Fruit fly (Drosophila melanogaster) whole organism, embryonic: ENCODE results near the gene TwdlX.

Experiments
- CG10543 ChIP-seq: fragments of 200-800 bp; sonication (Bioruptor generic); optimal IDR thresholded peaks from 3 replicates; lab custom pipeline; 2017; ENCODE audit warnings: missing biosample characterization, mild to moderate bottlenecking, missing genetic modification characterization, moderate library complexity
- CG11085 ChIP-seq: fragments of 200-800 bp; sonication (Bioruptor generic); IDR thresholded peaks from 2 replicates; pipeline ENCODE4 v1.3.6; 2022; ENCODE audit warnings: missing biosample characterization, missing genetic modification characterization
- CG12299 ChIP-seq: fragments of 200-800 bp; sonication (Bioruptor generic); optimal IDR thresholded peaks from 2 replicates; lab custom pipeline; 2018; ENCODE audit warnings: missing biosample characterization, mild to moderate bottlenecking, missing genetic modification characterization
- CG14860 ChIP-seq: fragments of 200-800 bp; sonication (Bioruptor generic); IDR thresholded peaks from 3 replicates; pipeline ENCODE4 v1.3.6; 2022; ENCODE audit warnings: missing biosample characterization, missing genetic modification characterization; ENCODE audit not compliant: partially characterized antibody
- CG15696 ChIP-seq: fragments of 200-800 bp; sonication (Bioruptor generic); optimal IDR thresholded peaks from 2 replicates; lab custom pipeline; 2019; ENCODE audit warnings: missing biosample characterization, mild to moderate bottlenecking, missing genetic modification characterization, moderate library complexity
- CG1832 ChIP-seq: fragments of 200-800 bp; sonication (Bioruptor generic); optimal IDR thresholded peaks from 2 replicates; lab custom pipeline; 2017; ENCODE audit warnings: missing biosample characterization, mild to moderate bottlenecking, missing genetic modification characterization, inconsistent platforms
- CG18476 ChIP-seq: fragments of 200-800 bp; sonication (Bioruptor generic); optimal IDR thresholded peaks from 2 replicates; lab custom pipeline; 2016; ENCODE audit warnings: missing biosample characterization, mild to moderate bottlenecking, missing genetic modification characterization
- CG2129 ChIP-seq: fragments of 200-800 bp; sonication (Bioruptor generic); IDR thresholded peaks from 2 replicates; pipeline ENCODE4 v1.3.6; 2022; ENCODE audit warnings: missing biosample characterization, missing genetic modification characterization; ENCODE audit not compliant: partially characterized antibody
- CG2875 ChIP-seq: fragments of 200-800 bp; sonication (Bioruptor generic); optimal IDR thresholded peaks from 2 replicates; lab custom pipeline; 2017; ENCODE audit warnings: missing biosample characterization, mild to moderate bottlenecking, missing genetic modification characterization, missing genetic modification reagents
- CG32767 ChIP-seq: fragments of 200-800 bp; sonication (Bioruptor generic); IDR thresholded peaks from 2 replicates; pipeline ENCODE4 v1.3.6; 2022; ENCODE audit warnings: missing biosample characterization, missing genetic modification characterization
- CG3726 ChIP-seq: fragments of 200-800 bp; sonication (Bioruptor generic); IDR thresholded peaks from 3 replicates; pipeline ENCODE4, ENCODE4 v1.3.6; 2022; ENCODE audit warnings: missing biosample characterization, missing genetic modification characterization
- CG6175 ChIP-seq: fragments of 200-800 bp; sonication (Bioruptor generic); IDR thresholded peaks from 3 replicates; pipeline ENCODE4 v1.3.6; 2022; ENCODE audit warnings: missing biosample characterization, missing genetic modification characterization
- CG6813 ChIP-seq: fragments of 200-800 bp; sonication (Bioruptor generic); optimal IDR thresholded peaks from 2 replicates; lab custom pipeline; 2017; ENCODE audit warnings: missing biosample characterization, missing genetic modification characterization, mild to moderate bottlenecking, moderate library complexity, missing genetic modification reagents
- CG7745 ChIP-seq: fragments of 200-800 bp; sonication (Bioruptor generic); optimal IDR thresholded peaks from 2 replicates; lab custom pipeline; 2018; ENCODE audit warnings: missing biosample characterization, mild to moderate bottlenecking, missing genetic modification characterization, moderate library complexity
- CG9437 ChIP-seq: fragments of 200-800 bp; sonication (Bioruptor generic); optimal IDR thresholded peaks from 2 replicates; lab custom pipeline; 2018; ENCODE audit warnings: missing biosample characterization, mild to moderate bottlenecking, missing genetic modification characterization
- Dp ChIP-seq: fragments of 200-800 bp; sonication (Bioruptor generic); optimal IDR thresholded peaks from 2 replicates; lab custom pipeline; 2018; ENCODE audit warnings: missing biosample characterization, mild to moderate bottlenecking, missing genetic modification characterization, moderate library complexity
- GATAe ChIP-seq: fragments of 200-800 bp; sonication (Bioruptor generic); conservative IDR thresholded peaks from 2 replicates; pipeline ENCODE4 v1.3.6; 2022; ENCODE audit warnings: missing biosample characterization, missing genetic modification characterization
- Hr78 ChIP-seq, 2 experiments: fragments of 200-800 bp in 1 of 2; fragments of >200 bp in 1 of 2; sonication (Bioruptor generic) in 1 of 2; optimal IDR thresholded peaks; 2 replicates each; lab custom pipeline; 2017 to 2019; ENCODE audit warnings: missing biosample characterization in 2 of 2, missing genetic modification characterization in 2 of 2, mild to moderate bottlenecking in 1 of 2, moderate library complexity in 1 of 2
- Med ChIP-seq: fragments of 200-800 bp; sonication (Bioruptor generic); peaks from one replicate; lab custom pipeline; 2016; ENCODE audit warnings: missing biosample characterization, missing genetic modification characterization, mild to moderate bottlenecking, inconsistent platforms, moderate library complexity
- Nf-YA ChIP-seq: fragments of 200-800 bp; sonication (Bioruptor generic); IDR thresholded peaks from 2 replicates; pipeline ENCODE4 v1.3.6; 2022; ENCODE audit warnings: missing biosample characterization, missing genetic modification characterization
- cwo ChIP-seq: fragments of 200-800 bp; sonication (Bioruptor generic); optimal IDR thresholded peaks from 3 replicates; lab custom pipeline; 2017; ENCODE audit warnings: missing biosample characterization, missing genetic modification characterization, mild to moderate bottlenecking, moderate library complexity, missing genetic modification reagents
- dysf ChIP-seq: fragments of 200-800 bp; sonication (Bioruptor generic); IDR thresholded peaks from 3 replicates; pipeline ENCODE4 v1.3.6; 2022; ENCODE audit warnings: missing biosample characterization, missing genetic modification characterization
- emc ChIP-seq: fragments of 200-800 bp; sonication (Bioruptor generic); optimal IDR thresholded peaks from 2 replicates; lab custom pipeline; 2016; ENCODE audit warnings: missing biosample characterization, missing genetic modification characterization
- exex ChIP-seq: fragments of 200-800 bp; sonication (Bioruptor generic); optimal IDR thresholded peaks from 4 replicates; lab custom pipeline; 2018; ENCODE audit warnings: missing biosample characterization, mild to moderate bottlenecking, missing genetic modification characterization, moderate library complexity
- grn ChIP-seq: fragments of 200-800 bp; sonication (Bioruptor generic); optimal IDR thresholded peaks from 3 replicates; lab custom pipeline; 2017; ENCODE audit warnings: missing biosample characterization, missing genetic modification characterization
- mirr ChIP-seq: fragments of 200-800 bp; sonication (Bioruptor generic); optimal IDR thresholded peaks from 3 replicates; lab custom pipeline; 2018; ENCODE audit warnings: missing biosample characterization, mild to moderate bottlenecking, missing genetic modification characterization
- sc ChIP-seq, 3 experiments: fragments of >200 bp in 2 of 3; fragments of 200-800 bp in 1 of 3; sonication (Bioruptor generic) in 1 of 3; optimal IDR thresholded peaks; 2 replicates in 2 of 3; 3 replicates in 1 of 3; lab custom pipeline; 2017; ENCODE audit warnings: mild to moderate bottlenecking in 1 of 3, missing biosample characterization in 1 of 3, missing genetic modification characterization in 1 of 3, missing genetic modification reagents in 1 of 3
- shn ChIP-seq: fragments of 200-800 bp; sonication (Bioruptor generic); optimal IDR thresholded peaks from 3 replicates; lab custom pipeline; 2016; ENCODE audit warnings: missing biosample characterization, missing genetic modification characterization
- sima ChIP-seq: fragments of 200-800 bp; sonication (Bioruptor generic); optimal IDR thresholded peaks from 2 replicates; lab custom pipeline; 2016; ENCODE audit warnings: missing biosample characterization, missing genetic modification characterization
- sug ChIP-seq: fragments of 200-800 bp; optimal IDR thresholded peaks from 2 replicates; lab custom pipeline; 2019; ENCODE audit warnings: missing biosample characterization, mild to moderate bottlenecking, missing genetic modification characterization, moderate library complexity
- wdn ChIP-seq: fragments of 200-800 bp; sonication (Bioruptor generic); IDR thresholded peaks from 2 replicates; pipeline ENCODE4 v1.3.6; 2022; ENCODE audit warnings: missing biosample characterization, missing genetic modification characterization

TwdlX gene

dm6 chrX:16703747-16704146, 27.1 kb upstream of the TwdlX start, which contains the start of the genes CG9673 and CG4653:
CG9673 (minus strand) TSS chrX:16703884.
CG4653 (plus strand) TSS chrX:16704081.
- peak; percentile 62 for TF ChIP-seq cwo (GFP tag; lab: Kevin White, UChicago)
- peak; percentile 50 for TF ChIP-seq grn
- peak; percentile 51 for TF ChIP-seq sug (tag; lab: Kevin White, UChicago)
- TF ChIP-seq mirr (GFP tag; lab: Kevin White, UChicago): peak; percentile 5
- peak; percentile 68 for TF ChIP-seq exex
- no peak for TF ChIP-seq CG1832 (GFP tag; lab: Kevin White, UChicago)
- peak; percentile 4 for TF ChIP-seq CG6813 (GFP tag; lab: Kevin White, UChicago)
- no peak for TF ChIP-seq CG12299
- TF ChIP-seq GATAe (GFP tag; lab: Robert Waterston, UW): peak; percentile 64
- TF ChIP-seq CG10543: peak; percentile 12
- TF ChIP-seq CG32767 (GFP tag; lab: Robert Waterston, UW): no peak
- TF ChIP-seq Med (GFP tag; lab: Kevin White, UChicago): peak; percentile 6
- TF ChIP-seq CG6175 (GFP tag; lab: Robert Waterston, UW): no peak

- TF ChIP-seq CG11085 (GFP tag; lab: Robert Waterston, UW): no peak
- no peak for TF ChIP-seq Nf-YA (GFP tag; lab: Robert Waterston, UW)
- TF ChIP-seq sug (tag; lab: Kevin White, UChicago): peak; percentile 80
- TF ChIP-seq CG15696 (tag; lab: Kevin White, UChicago): no peak
- no peak for TF ChIP-seq Dp (GFP tag; lab: Kevin White, UChicago)
- TF ChIP-seq grn: peak; percentile 57
- no peak for TF ChIP-seq CG2875 (GFP tag; lab: Kevin White, UChicago)
- TF ChIP-seq GATAe (GFP tag; lab: Robert Waterston, UW): peak; percentile 39; the same call in 1 of the 2 replicates
- no peak for TF ChIP-seq dysf (GFP tag; lab: Robert Waterston, UW)
- TF ChIP-seq CG7745 (tag; lab: Kevin White, UChicago): no peak
- TF ChIP-seq shn (GFP tag; lab: Kevin White, UChicago): no peak
- no peak for TF ChIP-seq emc (GFP tag; lab: Kevin White, UChicago)
- TF ChIP-seq Hr78 (GFP tag; optimal IDR thresholded peaks at IDR 0.05; lab: Kevin White, UChicago): no peak
- TF ChIP-seq wdn (GFP tag; lab: Robert Waterston, UW): no peak
- no peak for TF ChIP-seq sima (GFP tag; lab: Kevin White, UChicago)
- TF ChIP-seq CG3726 (GFP tag; lab: Robert Waterston, UW): no peak
- TF ChIP-seq CG9437: no peak
- TF ChIP-seq CG14860 (GFP tag; lab: Robert Waterston, UW): no peak
- TF ChIP-seq CG18476: no peak
Measured at dm6 chrX:16706774-16707173, 24.1 kb upstream of the TwdlX start, which contains the start of gene CG9672. CG9672 (minus strand) TSS chrX:16706874.

DNA sequence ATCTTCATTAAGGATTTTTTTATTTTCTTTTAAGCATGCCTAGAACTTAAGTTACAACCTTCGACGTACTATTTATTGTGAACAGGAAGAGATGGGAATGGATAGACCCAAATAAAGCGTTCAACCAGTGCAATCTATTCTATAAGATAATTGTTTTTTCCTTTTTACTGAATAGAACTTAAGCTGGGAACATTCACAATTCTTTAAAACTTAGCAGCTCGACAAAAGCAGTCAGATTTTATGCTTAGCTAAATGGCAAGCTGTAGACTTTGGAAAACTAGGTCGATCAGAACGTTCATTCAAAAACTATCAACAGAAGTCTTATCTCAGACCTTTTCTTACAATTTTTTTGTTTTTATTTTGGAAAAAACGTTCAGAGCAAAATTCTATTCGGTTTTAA, 19.9 kb upstream of the TwdlX start, which contains the start of gene CG13008:
Gene CG13008, plus strand, starts transcription at position 301 of the 400 bp plus-strand sequence.
- TF ChIP-seq CG10543 (no peak), sc (optimal IDR thresholded peaks at IDR 0.05; lab: Kevin White, UChicago) (no peak), sc (GFP tag; optimal IDR thresholded peaks at IDR 0.05; lab: Kevin White, UChicago) (no peak)

dm6 chrX:16716649-16717048, 14.2 kb upstream of the TwdlX start:
- TF ChIP-seq CG2129 (GFP tag; lab: Robert Waterston, UW): no peak
